Comparison of ENCODE assay signal across 3 worm cellular contexts in genomic region chrX:1010627-1011452, ce11.
A peak's percentile ranks its signal among the peaks of the same experiment; 100 is the strongest.
TF ChIP-seq lines count a peak whose summit lies in the region.

No protein-coding gene starts in this region.

TF ChIP-seq in whole organism, L1 larva, 84 proteins besides CTCF, POLR2A, EP300 and RAD21 (continued from another document):
- TF ChIP-seq dsc-1 (tag; optimal IDR thresholded peaks at IDR 0.05; lab: Kevin White, UChicago) (peak; percentile 18), nhr-76 (tag; optimal IDR thresholded peaks at IDR 0.05; lab: Kevin White, UChicago) (no peak), ztf-4 (tag; optimal IDR thresholded peaks at IDR 0.05; lab: Kevin White, UChicago) (peak; percentile 56), pag-3 (tag; optimal IDR thresholded peaks at IDR 0.05; lab: Kevin White, UChicago; ENCODE audit: borderline replicate concordance, insufficient read depth) (peak; percentile 21), nhr-20 (tag; optimal IDR thresholded peaks at IDR 0.05; lab: Kevin White, UChicago) (peak; percentile 85), ceh-88 (GFP tag; IDR thresholded peaks at IDR 0.05; lab: Robert Waterston, UW) (0 out of 2 replicates have a peak, but pooled peaks have one; percentile 3), nhr-47 (tag; optimal IDR thresholded peaks at IDR 0.05; lab: Kevin White, UChicago) (peak; percentile 47), jun-1 (tag; optimal IDR thresholded peaks at IDR 0.05; lab: Kevin White, UChicago) (peak; percentile 9), egl-13 (tag; optimal IDR thresholded peaks at IDR 0.05; lab: Kevin White, UChicago) (peak; percentile 59), ceh-82 (tag; optimal IDR thresholded peaks at IDR 0.05; lab: Kevin White, UChicago) (no peak), efl-1 (optimal IDR thresholded peaks at IDR 0.05; lab: Kevin White, UChicago) (peak; percentile 1 to 16), efl-1 (GFP tag; optimal IDR thresholded peaks at IDR 0.05 in 1 of 2; lab: Kevin White, UChicago) (peak in 1 of 2 experiments; percentile 91), nhr-19 (GFP tag; conservative IDR thresholded peaks at IDR 0.05; lab: Robert Waterston, UW) (peak; percentile 81), elt-2 (tag; optimal IDR thresholded peaks at IDR 0.05; lab: Kevin White, UChicago) (peak; percentile 84), sox-4 (tag; optimal IDR thresholded peaks at IDR 0.05; lab: Kevin White, UChicago) (peak; percentile 25), sup-37 (GFP tag; optimal IDR thresholded peaks at IDR 0.05; lab: Kevin White, UChicago) (no peak)

TF ChIP-seq in whole organism, L4 larva, 104 proteins besides CTCF, POLR2A, EP300 and RAD21 (continued from another document):
- TF ChIP-seq zfp-3 (GFP tag; conservative IDR thresholded peaks at IDR 0.05; lab: Robert Waterston, UW) (peak; percentile 64; the same call in 1 of the 2 replicates), lin-39 (tag; optimal IDR thresholded peaks at IDR 0.05; lab: Kevin White, UChicago) (no peak), F26F4.8 (GFP tag; conservative IDR thresholded peaks at IDR 0.05; lab: Robert Waterston, UW) (no peak), daf-16 (GFP tag; optimal IDR thresholded peaks at IDR 0.05; lab: Kevin White, UChicago) (peak in 1 of 2 experiments; percentile 1), daf-16 (tag; optimal IDR thresholded peaks at IDR 0.05; lab: Kevin White, UChicago) (peak; percentile 92), daf-8 (GFP tag; IDR thresholded peaks at IDR 0.05; lab: Robert Waterston, UW) (no peak), skn-1 (tag; optimal IDR thresholded peaks at IDR 0.05; lab: Kevin White, UChicago) (no peak), dve-1 (tag; optimal IDR thresholded peaks at IDR 0.05; lab: Kevin White, UChicago; ENCODE audit: insufficient read depth) (peak; percentile 92), aly-2 (tag; optimal IDR thresholded peaks at IDR 0.05; lab: Kevin White, UChicago) (no peak), mxl-2 (GFP tag; conservative IDR thresholded peaks at IDR 0.05; lab: Robert Waterston, UW) (peak; percentile 26; the same call in 1 of the 2 replicates), ama-1 (optimal IDR thresholded peaks at IDR 0.05; lab: Kevin White, UChicago) (peak; percentile 80), lin-38 (GFP tag; IDR thresholded peaks at IDR 0.05; lab: Robert Waterston, UW) (peak; percentile 39; the same call in 1 of the 2 replicates), hmg-1.1 (GFP tag; IDR thresholded peaks at IDR 0.05; lab: Robert Waterston, UW) (peak; percentile 43; the same call in 1 of the 2 replicates), snpc-1.2 (GFP tag; IDR thresholded peaks at IDR 0.05; lab: Robert Waterston, UW) (peak; percentile 55), daf-19 (GFP tag; conservative IDR thresholded peaks at IDR 0.05; lab: Robert Waterston, UW) (0 out of 2 replicates have a peak, but pooled peaks have one; percentile 56), zfp-2 (tag; optimal IDR thresholded peaks at IDR 0.05; lab: Kevin White, UChicago) (no peak), F44E2.7 (GFP tag; IDR thresholded peaks at IDR 0.05; lab: Robert Waterston, UW) (no peak), nhr-25 (tag; optimal IDR thresholded peaks at IDR 0.05; lab: Kevin White, UChicago; ENCODE audit: borderline replicate concordance, insufficient read depth) (no peak), lir-3 (tag; optimal IDR thresholded peaks at IDR 0.05; lab: Kevin White, UChicago) (no peak), tag-97 (GFP tag; IDR thresholded peaks at IDR 0.05; lab: Robert Waterston, UW) (no peak), pqm-1 (tag; optimal IDR thresholded peaks at IDR 0.05; lab: Kevin White, UChicago) (peak; percentile 85), sdz-12 (GFP tag; optimal IDR thresholded peaks at IDR 0.05; lab: Kevin White, UChicago) (peak; percentile 22), ZK337.2 (GFP tag; IDR thresholded peaks at IDR 0.05; lab: Robert Waterston, UW) (0 out of 2 replicates have a peak, but pooled peaks have one; percentile 11), nhr-10 (tag; optimal IDR thresholded peaks at IDR 0.05; lab: Kevin White, UChicago) (peak; percentile 78), php-3 (GFP tag; IDR thresholded peaks at IDR 0.05; lab: Robert Waterston, UW) (peak; percentile 89), spr-3 (GFP tag; optimal IDR thresholded peaks at IDR 0.05; lab: Kevin White, UChicago) (peak; percentile 15), Y105C5A.15 (GFP tag; IDR thresholded peaks at IDR 0.05; lab: Robert Waterston, UW) (no peak), lin-15B (tag; optimal IDR thresholded peaks at IDR 0.05; lab: Kevin White, UChicago) (no peak), nhr-42 (GFP tag; IDR thresholded peaks at IDR 0.05; lab: Robert Waterston, UW) (no peak), mdt-29 (GFP tag; IDR thresholded peaks at IDR 0.05; lab: Robert Waterston, UW) (peak; percentile 42; the same call in 1 of the 2 replicates), hlh-30 (tag; optimal IDR thresholded peaks at IDR 0.05; lab: Kevin White, UChicago; ENCODE audit: insufficient read depth) (peak; percentile 92), Y5F2A.4 (GFP tag; optimal IDR thresholded peaks at IDR 0.05; lab: Kevin White, UChicago) (no peak), dmd-8 (GFP tag; IDR thresholded peaks at IDR 0.05; lab: Robert Waterston, UW) (peak; percentile 69; the same call in 1 of the 2 replicates), nhr-111 (GFP tag; optimal IDR thresholded peaks at IDR 0.05; lab: Kevin White, UChicago) (no peak), T26A8.4 (GFP tag; IDR thresholded peaks at IDR 0.05; lab: Robert Waterston, UW) (peak; percentile 53), nhr-77 (tag; optimal IDR thresholded peaks at IDR 0.05; lab: Kevin White, UChicago) (peak; percentile 70), Y75B8A.6 (GFP tag; IDR thresholded peaks at IDR 0.05; lab: Robert Waterston, UW) (no peak), zip-11 (GFP tag; IDR thresholded peaks at IDR 0.05; lab: Robert Waterston, UW) (no peak), nhr-237 (tag; optimal IDR thresholded peaks at IDR 0.05; lab: Kevin White, UChicago) (no peak), ceh-32 (tag; optimal IDR thresholded peaks at IDR 0.05; lab: Kevin White, UChicago; ENCODE audit: poor library complexity) (no peak), arid-1 (GFP tag; conservative IDR thresholded peaks at IDR 0.05; lab: Robert Waterston, UW) (peak; percentile 47; the same call in 1 of the 2 replicates), pha-4 (GFP tag; IDR thresholded peaks at IDR 0.05; lab: Robert Waterston, UW) (peak; percentile 64; the same call in 1 of the 2 replicates), pha-4 (tag; optimal IDR thresholded peaks at IDR 0.05; lab: Kevin White, UChicago) (no peak), saeg-2 (GFP tag; IDR thresholded peaks at IDR 0.05; lab: Robert Waterston, UW) (0 out of 2 replicates have a peak, but pooled peaks have one; percentile 38), hif-1 (tag; optimal IDR thresholded peaks at IDR 0.05; lab: Kevin White, UChicago) (no peak), lin-29 (GFP tag; IDR thresholded peaks at IDR 0.05; lab: Robert Waterston, UW) (no peak), ztf-7 (tag; optimal IDR thresholded peaks at IDR 0.05; lab: Kevin White, UChicago) (peak; percentile 51), D1046.2 (GFP tag; IDR thresholded peaks at IDR 0.05; lab: Robert Waterston, UW) (0 out of 2 replicates have a peak, but pooled peaks have one; percentile 40)

TF ChIP-seq in whole organism, young adult, 124 proteins besides CTCF, POLR2A, EP300 and RAD21 (continued from another document):
- TF ChIP-seq snpc-1.1 (tag; optimal IDR thresholded peaks at IDR 0.05; lab: Kevin White, UChicago; ENCODE audit: insufficient read depth), result no peak
- TF ChIP-seq tbx-9 (tag; optimal IDR thresholded peaks at IDR 0.05; lab: Kevin White, UChicago; ENCODE audit: borderline replicate concordance), result no peak
- peak; percentile 55; the same call in 1 of the 2 replicates for TF ChIP-seq let-526 (GFP tag; IDR thresholded peaks at IDR 0.05; lab: Robert Waterston, UW)
- no peak for TF ChIP-seq T26A5.8 (tag; optimal IDR thresholded peaks at IDR 0.05; lab: Kevin White, UChicago)
- peak in 1 of 2 experiments; percentile 15 for TF ChIP-seq rec-8 (tag; optimal IDR thresholded peaks at IDR 0.05; lab: Kevin White, UChicago)
- peak; percentile 37 for TF ChIP-seq atf-7 (tag; optimal IDR thresholded peaks at IDR 0.05; lab: Kevin White, UChicago)
- TF ChIP-seq somi-1 (GFP tag; optimal IDR thresholded peaks at IDR 0.05; lab: Kevin White, UChicago), result peak; percentile 24
- peak; percentile 64 for TF ChIP-seq ztf-26 (tag; optimal IDR thresholded peaks at IDR 0.05; lab: Kevin White, UChicago)
- no peak for TF ChIP-seq F23B12.7 (tag; optimal IDR thresholded peaks at IDR 0.05; lab: Kevin White, UChicago; ENCODE audit: insufficient read depth)
- peak; percentile 45 for TF ChIP-seq repo-1 (tag; optimal IDR thresholded peaks at IDR 0.05; lab: Kevin White, UChicago)
- no peak for TF ChIP-seq hlh-12 (tag; optimal IDR thresholded peaks at IDR 0.05; lab: Kevin White, UChicago)
- TF ChIP-seq ztf-18 (tag; optimal IDR thresholded peaks at IDR 0.05; lab: Kevin White, UChicago), result peak; percentile 9
- TF ChIP-seq unc-130 (GFP tag; optimal IDR thresholded peaks at IDR 0.05; lab: Kevin White, UChicago), result no peak
